Worm (Caenorhabditis elegans) whole organism, early embryonic: Measurements from ENCODE around the gene F11A5.5.

Source experiments
- B0310.2 ChIP-seq: sonication (generic microtip); optimal IDR thresholded peaks from 2 replicates; lab custom pipeline; 2016; ENCODE audit warnings: mild to moderate bottlenecking, missing genetic modification characterization, missing compliant biosample characterization
- F13C5.2 ChIP-seq: sonication (generic microtip); optimal IDR thresholded peaks from 2 replicates; lab custom pipeline; 2017; ENCODE audit warnings: mild to moderate bottlenecking, missing genetic modification characterization, inconsistent platforms, missing compliant biosample characterization
- aly-1 ChIP-seq: sonication (generic microtip); optimal IDR thresholded peaks from 2 replicates; lab custom pipeline; 2016; ENCODE audit warnings: missing genetic modification characterization, missing compliant biosample characterization
- ama-1 ChIP-seq: fragments of 150-350 bp; optimal IDR thresholded peaks from 2 replicates; lab custom pipeline; 2014
- ceh-13 ChIP-seq: fragments of 200-800 bp; sonication (Bioruptor generic); optimal IDR thresholded peaks from 2 replicates; lab custom pipeline; 2018; ENCODE audit warnings: mild to moderate bottlenecking, missing genetic modification characterization, missing compliant biosample characterization
- ceh-36 ChIP-seq: sonication (generic microtip); optimal IDR thresholded peaks from 2 replicates; lab custom pipeline; 2016; ENCODE audit warnings: missing genetic modification characterization, inconsistent platforms, missing compliant biosample characterization
- ets-7 ChIP-seq: sonication (generic microtip); optimal IDR thresholded peaks from 2 replicates; lab custom pipeline; 2016; ENCODE audit warnings: missing genotype, missing genetic modification characterization, missing compliant biosample characterization
- flt-1 ChIP-seq: fragments of 200-800 bp; sonication (Bioruptor generic); IDR thresholded peaks from 2 replicates; pipeline ENCODE4 v1.3.6; 2022; ENCODE audit warnings: missing genetic modification characterization, missing compliant biosample characterization
- hmbx-1 ChIP-seq: sonication (generic microtip); optimal IDR thresholded peaks from 2 replicates; lab custom pipeline; 2016; ENCODE audit warnings: mild to moderate bottlenecking, missing genetic modification characterization, missing compliant biosample characterization
- hmg-4 ChIP-seq: fragments of 200-800 bp; sonication (Bioruptor generic); optimal IDR thresholded peaks from 2 replicates; lab custom pipeline; 2018; ENCODE audit warnings: mild to moderate bottlenecking, missing genetic modification characterization, missing compliant biosample characterization
- hnd-1 ChIP-seq: sonication (generic microtip); optimal IDR thresholded peaks from 2 replicates; lab custom pipeline; 2016; ENCODE audit warnings: missing genetic modification characterization, missing compliant biosample characterization
- pes-1 ChIP-seq: fragments of 200-800 bp; sonication (Bioruptor generic); IDR thresholded peaks from 2 replicates; pipeline ENCODE4 v1.3.6; 2022; ENCODE audit warnings: missing genetic modification reagents, missing genetic modification characterization, missing compliant biosample characterization
- scrt-1 ChIP-seq: fragments of 200-800 bp; sonication (Bioruptor generic); IDR thresholded peaks from 2 replicates; pipeline ENCODE4 v1.3.6; 2022; ENCODE audit warnings: missing genetic modification characterization, missing compliant biosample characterization
- sea-1 ChIP-seq: fragments of 200-800 bp; sonication (Bioruptor generic); conservative IDR thresholded peaks from 2 replicates; pipeline ENCODE4 v1.3.6; 2022; ENCODE audit warnings: missing genetic modification characterization, missing compliant biosample characterization
- tbx-11 ChIP-seq: fragments of 200-800 bp; sonication (Bioruptor generic); IDR thresholded peaks from 2 replicates; pipeline ENCODE4 v1.3.6; 2022; ENCODE audit warnings: missing genetic modification characterization, missing compliant biosample characterization
- tbx-37 ChIP-seq: fragments of 200-800 bp; sonication (Bioruptor generic); conservative IDR thresholded peaks from 2 replicates; pipeline ENCODE4 v1.3.6; 2022; ENCODE audit warnings: missing genetic modification reagents, missing genetic modification characterization, missing compliant biosample characterization
- tra-4 ChIP-seq: sonication (generic microtip); optimal IDR thresholded peaks from 2 replicates; lab custom pipeline; 2017; ENCODE audit warnings: missing genetic modification characterization, missing compliant biosample characterization

F11A5.5 gene

ce11 chrV:16194639-16195038 lies 3.5 kb upstream of the F11A5.5 start, which contains the start of gene rabr-4:
Gene rabr-4, plus strand, starts transcription at chrV:16194939.
- TF ChIP-seq tbx-37 (GFP tag; lab: Robert Waterston, UW) (no peak), sea-1 (GFP tag; lab: Robert Waterston, UW) (no peak), hmg-4 (GFP tag; lab: Kevin White, UChicago) (no peak), tbx-11 (GFP tag; lab: Robert Waterston, UW) (no peak)

- TF ChIP-seq hmbx-1 (no peak), F13C5.2 (tag; lab: Kevin White, UChicago) (no peak), tra-4 (tag; lab: Kevin White, UChicago) (no peak), ets-7 (tag; lab: Kevin White, UChicago) (no peak), aly-1 (tag; lab: Kevin White, UChicago) (no peak), ama-1 (lab: Kevin White, UChicago) (no peak), pes-1 (no peak)
Observed at ce11 chrV:16195379-16195778, 2.7 kb upstream of the F11A5.5 start, which contains the start of gene rabr-3. Gene rabr-3, plus strand, starts transcription at chrV:16195679.

ce11 chrV:16201730-16202129 lies 3.6 kb downstream of the F11A5.5 start, which contains the start of gene F11A5.17:
Gene F11A5.17, plus strand, starts transcription at chrV:16202030.
- TF ChIP-seq scrt-1 (GFP tag; lab: Robert Waterston, UW) (no peak), flt-1 (GFP tag; lab: Robert Waterston, UW) (no peak), tbx-37 (GFP tag; lab: Robert Waterston, UW) (no peak), tra-4 (tag; lab: Kevin White, UChicago) (no peak), ama-1 (lab: Kevin White, UChicago) (no peak), hnd-1 (tag; lab: Kevin White, UChicago) (no peak), B0310.2 (no peak), ceh-36 (no peak), F13C5.2 (tag; lab: Kevin White, UChicago) (no peak), ceh-13 (GFP tag; lab: Kevin White, UChicago) (no peak), aly-1 (tag; lab: Kevin White, UChicago) (no peak), pes-1 (no peak), hmg-4 (GFP tag; lab: Kevin White, UChicago) (no peak), ets-7 (tag; lab: Kevin White, UChicago) (no peak), tbx-11 (GFP tag; lab: Robert Waterston, UW) (no peak), hmbx-1 (no peak), sea-1 (GFP tag; lab: Robert Waterston, UW) (no peak)

- TF ChIP-seq hmg-4 (GFP tag; lab: Kevin White, UChicago): no peak
- no peak for TF ChIP-seq pes-1
- no peak for TF ChIP-seq hmbx-1
- TF ChIP-seq aly-1 (tag; lab: Kevin White, UChicago): no peak
- TF ChIP-seq flt-1 (GFP tag; lab: Robert Waterston, UW): no peak
- no peak for TF ChIP-seq scrt-1 (GFP tag; lab: Robert Waterston, UW)
- no peak for TF ChIP-seq tbx-11 (GFP tag; lab: Robert Waterston, UW)
- no peak for TF ChIP-seq ets-7 (tag; lab: Kevin White, UChicago)
- TF ChIP-seq F13C5.2 (tag; lab: Kevin White, UChicago): no peak
Observed at ce11 chrV:16202618-16203017, 4.5 kb downstream of the F11A5.5 start, which contains the start of gene F11A5.18. Gene F11A5.18, plus strand, starts transcription at chrV:16202918.

- no peak for TF ChIP-seq B0310.2
- TF ChIP-seq aly-1 (tag; lab: Kevin White, UChicago): no peak
- TF ChIP-seq tra-4 (tag; lab: Kevin White, UChicago): no peak
Observed at ce11 chrV:16204888-16205287, 6.8 kb downstream of the F11A5.5 start, which contains the start of gene irld-26. Gene irld-26, plus strand, starts transcription at chrV:16205188.

- TF ChIP-seq scrt-1 (GFP tag; lab: Robert Waterston, UW) (no peak), pes-1 (no peak), tbx-11 (GFP tag; lab: Robert Waterston, UW) (no peak)
Observed at ce11 chrV:16209837-16210236, 11.7 kb downstream of the F11A5.5 start, which contains the start of gene oac-15. Gene oac-15, minus strand, starts transcription at chrV:16209937.

ce11 chrV:16210257-16211002 lies 12.3 kb downstream of the F11A5.5 start, which contains the start of gene F11A5.16:
Gene F11A5.16, plus strand, starts transcription at chrV:16210952.
- TF ChIP-seq aly-1 (tag; lab: Kevin White, UChicago) (no peak), F13C5.2 (tag; lab: Kevin White, UChicago) (no peak), tbx-11 (GFP tag; lab: Robert Waterston, UW) (no peak), hmg-4 (GFP tag; lab: Kevin White, UChicago) (no peak), tbx-37 (GFP tag; lab: Robert Waterston, UW) (no peak), scrt-1 (GFP tag; lab: Robert Waterston, UW) (no peak)

- TF ChIP-seq hnd-1 (tag; lab: Kevin White, UChicago) (no peak), sea-1 (GFP tag; lab: Robert Waterston, UW) (no peak), ets-7 (tag; lab: Kevin White, UChicago) (no peak), ceh-36 (no peak), ama-1 (lab: Kevin White, UChicago) (no peak), scrt-1 (GFP tag; lab: Robert Waterston, UW) (no peak)
Observed at ce11 chrV:16211713-16212112, 13.6 kb downstream of the F11A5.5 start.
